Worm (Caenorhabditis elegans) whole organism, midembryonic: ENCODE results near the gene T05B9.1.

Experiments
- T22C8.4 ChIP-seq: fragments of 200-800 bp; sonication (Bioruptor generic); IDR thresholded peaks from 2 replicates; pipeline ENCODE4 v1.3.6; 2022; ENCODE audit warnings: missing genetic modification characterization, missing compliant biosample characterization
- cog-1 ChIP-seq: sonication (generic microtip); optimal IDR thresholded peaks from 2 replicates; lab custom pipeline; 2016; ENCODE audit warnings: missing genetic modification characterization, missing compliant biosample characterization
- flt-1 ChIP-seq: fragments of 200-800 bp; sonication (Bioruptor generic); IDR thresholded peaks from 2 replicates; pipeline ENCODE4 v1.3.6; 2022; ENCODE audit warnings: missing genetic modification characterization, missing compliant biosample characterization
- klf-2 ChIP-seq: fragments of 200-800 bp; sonication (Bioruptor generic); conservative IDR thresholded peaks from 2 replicates; pipeline ENCODE4 v1.3.6; 2022; ENCODE audit warnings: missing genetic modification reagents, missing genetic modification characterization, missing compliant biosample characterization
- med-1 ChIP-seq: sonication (generic microtip); optimal IDR thresholded peaks from 2 replicates; lab custom pipeline; 2017; ENCODE audit warnings: missing genetic modification characterization, mild to moderate bottlenecking, missing compliant biosample characterization, antibody characterized with exemption, missing genetic modification reagents; ENCODE audit not compliant: insufficient read depth
- ref-1 ChIP-seq: fragments of 200-800 bp; sonication (Bioruptor generic); conservative IDR thresholded peaks from 2 replicates; pipeline ENCODE4 v1.3.6; 2022; ENCODE audit warnings: missing genetic modification reagents, missing genetic modification characterization, missing compliant biosample characterization
- tab-1 ChIP-seq: fragments of 200-800 bp; sonication (Bioruptor generic); IDR thresholded peaks from 2 replicates; pipeline ENCODE4 v1.3.6; 2022; ENCODE audit warnings: missing genetic modification characterization, missing compliant biosample characterization
- ztf-23 ChIP-seq: fragments of 200-800 bp; sonication (Bioruptor generic); IDR thresholded peaks from 2 replicates; pipeline ENCODE4 v1.3.6; 2022; ENCODE audit warnings: missing genetic modification reagents, missing genetic modification characterization, missing compliant biosample characterization
- ztf-29 ChIP-seq: fragments of 200-800 bp; sonication (Bioruptor generic); IDR thresholded peaks from 2 replicates; pipeline ENCODE4 v1.3.6; 2022; ENCODE audit warnings: missing genetic modification reagents, missing genetic modification characterization, missing compliant biosample characterization

T05B9.1 gene

DNA sequence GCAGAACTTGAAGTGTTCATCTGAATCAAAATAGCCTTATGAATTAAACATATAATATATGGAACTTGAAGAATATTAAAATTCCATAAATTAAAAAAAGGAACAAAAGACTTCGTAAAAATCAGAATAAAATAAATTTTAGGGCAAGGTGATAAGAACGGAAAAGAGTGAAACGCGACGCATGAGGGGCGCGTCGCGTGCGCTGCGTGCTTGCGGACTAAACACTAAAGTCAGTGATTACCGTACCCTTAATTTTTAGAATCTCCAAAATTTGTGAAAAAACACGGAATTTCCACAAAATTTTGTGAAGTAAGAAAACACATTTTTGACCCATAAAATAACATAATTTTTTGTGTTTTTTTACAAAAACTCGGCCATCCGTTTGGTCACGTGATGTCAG is at the start of gene T05B9.1:
Gene T05B9.1, minus strand, starts transcription at position 20 of the 400 bp plus-strand sequence.
- TF ChIP-seq tab-1 (GFP tag; lab: Robert Waterston, UW) (no peak), ztf-23 (GFP tag; lab: Robert Waterston, UW) (no peak), med-1 (GFP tag; lab: Kevin White, UChicago) (no peak), klf-2 (GFP tag; lab: Robert Waterston, UW) (no peak), cog-1 (no peak), ztf-29 (GFP tag; lab: Robert Waterston, UW) (no peak), flt-1 (no peak), T22C8.4 (GFP tag; lab: Robert Waterston, UW) (no peak), ref-1 (GFP tag; lab: Robert Waterston, UW) (no peak)

DNA sequence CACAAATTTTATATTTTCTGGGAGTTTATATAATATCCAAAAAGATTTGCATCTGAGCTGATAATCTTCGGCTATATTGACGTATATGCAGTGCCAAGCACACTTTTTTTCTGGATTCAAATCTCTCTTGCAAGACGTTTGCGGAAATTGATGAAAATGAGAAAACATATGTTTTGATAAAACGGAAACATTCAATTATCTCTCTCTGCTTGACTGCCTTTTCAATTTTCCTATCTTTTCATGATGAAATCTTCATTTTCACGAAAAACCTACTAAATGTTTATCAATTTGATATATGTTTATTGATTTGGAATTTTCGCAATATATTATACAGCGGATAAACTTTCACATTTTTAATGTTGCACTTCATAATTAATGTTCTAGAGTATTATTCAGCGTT is 47.0 kb upstream of the T05B9.1 start:
- TF ChIP-seq tab-1 (GFP tag; lab: Robert Waterston, UW), result no peak
- no peak for TF ChIP-seq flt-1
- TF ChIP-seq ref-1 (GFP tag; lab: Robert Waterston, UW), result no peak
- no peak for TF ChIP-seq cog-1
- no peak for TF ChIP-seq med-1 (GFP tag; lab: Kevin White, UChicago)
- no peak for TF ChIP-seq ztf-23 (GFP tag; lab: Robert Waterston, UW)
- TF ChIP-seq T22C8.4 (GFP tag; lab: Robert Waterston, UW), result no peak
- TF ChIP-seq ztf-29 (GFP tag; lab: Robert Waterston, UW), result no peak

DNA sequence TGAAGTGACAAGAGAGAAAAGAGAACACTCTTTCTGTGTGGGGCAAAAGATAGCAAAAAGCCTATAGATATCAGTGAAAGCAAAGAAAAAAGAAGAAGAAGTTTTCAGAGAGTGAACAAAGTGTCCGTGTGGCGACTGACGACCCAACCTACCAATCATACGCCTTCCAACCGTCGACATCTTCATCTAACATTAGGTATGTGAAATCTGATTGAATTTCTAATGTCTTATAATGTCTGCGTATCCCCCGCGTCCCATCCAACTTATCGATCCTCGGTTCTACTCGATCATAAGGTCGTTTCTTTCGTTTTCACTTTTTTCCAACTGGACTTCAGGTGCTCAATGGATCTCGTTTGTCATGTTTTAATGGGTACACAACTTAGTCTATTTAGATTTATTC is 46.3 kb upstream of the T05B9.1 start:
- TF ChIP-seq tab-1 (GFP tag; lab: Robert Waterston, UW) (no peak), T22C8.4 (GFP tag; lab: Robert Waterston, UW) (no peak), med-1 (GFP tag; lab: Kevin White, UChicago) (no peak), klf-2 (GFP tag; lab: Robert Waterston, UW) (no peak)

DNA sequence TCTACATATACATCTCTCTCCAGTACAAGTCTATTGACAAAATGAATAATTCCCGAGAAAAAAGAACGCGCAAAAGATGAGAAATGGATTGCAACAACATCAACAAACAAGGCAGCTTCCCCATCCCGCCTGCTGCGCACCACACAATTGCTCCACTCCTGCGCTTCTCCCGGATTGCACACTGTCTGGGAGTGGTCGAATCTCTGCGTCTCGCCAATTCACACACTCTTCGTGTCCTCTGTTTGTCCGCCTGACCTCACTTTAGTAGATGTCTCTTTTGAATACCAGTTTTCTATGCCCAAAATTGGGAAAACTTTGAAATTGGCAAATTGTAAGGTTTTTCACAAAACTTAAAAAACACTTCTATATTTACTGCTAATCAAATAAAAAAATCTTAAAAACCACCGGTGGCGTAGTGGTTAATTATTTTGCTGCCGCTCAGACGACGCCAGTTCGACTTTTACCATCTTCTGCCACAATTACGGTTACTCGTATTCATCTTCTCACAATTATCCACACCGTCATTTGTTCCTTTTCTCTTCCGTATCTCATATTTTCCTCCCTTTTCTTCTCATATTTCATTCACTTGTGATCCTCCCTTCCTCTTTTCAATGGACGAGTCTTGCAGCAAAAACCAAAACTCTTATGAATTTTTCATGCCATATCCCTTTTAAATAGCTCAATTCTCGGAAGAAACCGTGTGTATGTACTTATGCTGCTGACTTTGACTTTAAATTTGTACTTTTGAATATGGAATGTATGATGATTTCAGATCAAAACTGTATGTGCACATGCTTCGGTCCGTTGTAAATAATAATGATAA is 44.8 kb upstream of the T05B9.1 start, which contains the start of gene rsf-1:
Gene rsf-1, plus strand, starts transcription at position 773 of the 823 bp plus-strand sequence.
- TF ChIP-seq ztf-23 (GFP tag; lab: Robert Waterston, UW) (no peak), med-1 (GFP tag; lab: Kevin White, UChicago) (no peak), cog-1 (peak; percentile 44)

DNA sequence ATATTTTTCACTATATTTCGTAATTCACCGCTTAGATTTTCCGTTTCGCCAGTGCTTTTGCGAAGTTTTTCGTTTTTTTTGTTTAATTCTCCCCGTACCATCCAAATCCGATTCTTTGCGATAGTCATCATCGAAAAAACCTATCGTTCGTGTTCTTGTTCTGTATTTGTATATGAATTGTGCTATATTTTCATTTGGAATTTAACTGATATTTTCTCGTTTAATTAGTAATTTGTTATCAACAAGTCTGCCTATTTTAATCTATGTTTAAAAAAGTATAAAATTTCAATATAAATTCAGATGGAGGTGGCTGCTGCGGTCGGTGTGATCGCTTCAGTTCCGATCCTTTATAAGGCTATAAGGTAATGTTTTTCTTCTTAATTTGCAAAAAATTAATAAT is 41.6 kb upstream of the T05B9.1 start, which contains the start of gene samp-1:
Gene samp-1, plus strand, starts transcription at position 301 of the 400 bp plus-strand sequence.
- TF ChIP-seq ztf-23 (GFP tag; lab: Robert Waterston, UW), result no peak
- no peak for TF ChIP-seq med-1 (GFP tag; lab: Kevin White, UChicago)
- TF ChIP-seq tab-1 (GFP tag; lab: Robert Waterston, UW), result no peak
- no peak for TF ChIP-seq cog-1
- no peak for TF ChIP-seq ztf-29 (GFP tag; lab: Robert Waterston, UW)
- TF ChIP-seq ref-1 (GFP tag; lab: Robert Waterston, UW), result no peak
- no peak for TF ChIP-seq flt-1
- TF ChIP-seq T22C8.4 (GFP tag; lab: Robert Waterston, UW), result no peak
- TF ChIP-seq klf-2 (GFP tag; lab: Robert Waterston, UW), result no peak

DNA sequence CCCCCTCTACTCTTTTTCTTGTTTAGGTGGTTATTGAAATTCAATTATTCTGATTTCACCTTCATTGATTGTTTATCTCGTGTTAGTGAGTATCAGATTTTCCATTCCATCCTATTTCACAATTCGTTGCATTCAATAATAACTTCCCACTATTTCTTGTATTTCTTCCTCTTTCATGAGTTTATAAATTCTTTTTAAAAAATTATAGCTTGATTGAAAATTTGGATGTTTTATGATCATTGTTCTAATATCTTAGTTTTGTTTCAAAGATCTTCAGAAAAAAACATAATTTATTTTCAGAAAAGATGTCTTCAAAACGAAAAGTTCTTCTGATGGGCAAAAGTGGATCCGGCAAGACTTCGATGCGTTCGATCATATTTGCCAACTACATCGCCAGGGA is 40.1 kb upstream of the T05B9.1 start, which contains the start of gene raga-1:
Gene raga-1, plus strand, starts transcription at position 301 of the 400 bp plus-strand sequence.
- TF ChIP-seq ztf-23 (GFP tag; lab: Robert Waterston, UW) (no peak), cog-1 (no peak), tab-1 (GFP tag; lab: Robert Waterston, UW) (no peak), flt-1 (no peak), klf-2 (GFP tag; lab: Robert Waterston, UW) (no peak), med-1 (GFP tag; lab: Kevin White, UChicago) (no peak), T22C8.4 (GFP tag; lab: Robert Waterston, UW) (no peak), ref-1 (GFP tag; lab: Robert Waterston, UW) (no peak), ztf-29 (GFP tag; lab: Robert Waterston, UW) (no peak)

DNA sequence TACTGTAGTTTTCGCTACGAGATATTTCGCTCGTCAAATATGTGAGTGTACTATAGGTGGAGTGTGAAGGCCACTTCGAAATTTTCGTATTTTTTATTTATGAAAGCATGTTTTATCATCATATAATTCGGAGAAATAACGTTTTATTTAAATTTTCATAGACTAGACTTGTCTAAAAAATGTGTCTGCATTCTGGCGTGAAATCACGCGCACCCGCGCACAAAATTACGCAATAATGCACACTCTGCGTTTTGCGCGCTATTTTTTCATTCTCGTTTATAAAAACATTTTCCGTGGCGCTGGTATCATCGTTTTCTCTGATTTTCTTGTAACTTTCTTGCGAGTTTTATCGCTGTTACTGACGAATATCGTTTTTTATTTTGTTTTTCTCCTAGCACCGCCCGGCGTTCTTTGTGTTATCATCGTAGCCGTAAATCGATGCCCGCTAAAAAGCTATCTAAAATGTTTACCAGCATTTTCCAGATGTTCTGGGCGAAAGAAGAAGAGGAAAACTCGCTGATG is 36.3 kb upstream of the T05B9.1 start, which contains the start of gene saps-1:
Gene saps-1, plus strand, starts transcription at position 472 of the 522 bp plus-strand sequence.
- TF ChIP-seq klf-2 (GFP tag; lab: Robert Waterston, UW) (no peak), T22C8.4 (GFP tag; lab: Robert Waterston, UW) (no peak), ztf-23 (GFP tag; lab: Robert Waterston, UW) (no peak), ztf-29 (GFP tag; lab: Robert Waterston, UW) (no peak), cog-1 (no peak), flt-1 (no peak), tab-1 (GFP tag; lab: Robert Waterston, UW) (no peak), med-1 (GFP tag; lab: Kevin White, UChicago) (no peak), ref-1 (GFP tag; lab: Robert Waterston, UW) (no peak)

DNA sequence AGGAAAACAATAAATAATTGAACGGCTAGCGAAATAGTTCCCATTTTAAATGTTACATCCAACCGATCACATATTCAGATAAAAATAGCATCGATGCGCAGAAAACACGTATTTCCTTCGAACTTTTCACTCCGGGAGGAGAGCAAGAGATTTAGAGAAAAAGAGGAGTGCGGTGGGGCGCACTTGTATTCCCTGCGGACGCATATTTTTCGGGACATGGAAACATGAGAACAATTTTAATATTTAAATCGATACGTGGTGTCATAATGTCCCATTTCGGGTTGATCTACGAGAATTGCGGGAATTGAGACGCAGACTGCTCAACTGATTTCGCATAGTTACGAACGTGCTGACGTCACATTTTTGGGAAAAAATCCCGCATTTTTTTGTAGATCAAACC is 32.4 kb upstream of the T05B9.1 start, which contains the start of gene C47G2.4:
Gene C47G2.4, minus strand, starts transcription at position 174 of the 400 bp plus-strand sequence.
- no peak for TF ChIP-seq cog-1
- no peak for TF ChIP-seq ref-1 (GFP tag; lab: Robert Waterston, UW)
- no peak for TF ChIP-seq tab-1 (GFP tag; lab: Robert Waterston, UW)
- TF ChIP-seq ztf-23 (GFP tag; lab: Robert Waterston, UW), result no peak
- TF ChIP-seq ztf-29 (GFP tag; lab: Robert Waterston, UW), result no peak
- TF ChIP-seq med-1 (GFP tag; lab: Kevin White, UChicago), result no peak
- TF ChIP-seq klf-2 (GFP tag; lab: Robert Waterston, UW), result no peak
- TF ChIP-seq flt-1, result no peak
- TF ChIP-seq T22C8.4 (GFP tag; lab: Robert Waterston, UW), result no peak
